Worm (Caenorhabditis elegans) whole organism, early embryonic: ENCODE results near the gene M03A8.3.

Source experiments
- ama-1 ChIP-seq: fragments of 150-350 bp; optimal IDR thresholded peaks from 2 replicates; lab custom pipeline; 2014
- flt-1 ChIP-seq: fragments of 200-800 bp; sonication (Bioruptor generic); IDR thresholded peaks from 2 replicates; pipeline ENCODE4 v1.3.6; 2022; ENCODE audit warnings: missing genetic modification characterization, missing compliant biosample characterization

DNA sequence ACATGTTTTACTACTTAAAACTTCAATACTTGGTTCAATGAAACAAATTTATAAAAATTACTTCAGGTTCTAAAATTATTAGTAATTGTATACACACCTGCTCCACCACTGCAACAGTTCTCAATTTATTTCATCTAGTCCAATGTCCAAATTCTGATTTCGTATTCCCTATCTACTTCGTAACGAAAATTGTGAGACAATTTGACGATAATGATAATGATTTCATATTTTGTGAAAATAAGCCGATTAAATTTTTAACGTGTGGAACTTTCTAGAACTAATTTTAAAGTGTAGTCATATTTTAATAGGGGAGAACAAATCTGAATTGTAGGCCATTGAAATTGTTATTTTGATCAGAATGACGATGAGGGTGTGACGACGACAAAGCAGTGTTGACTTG is 9.4 kb upstream of the M03A8.3 start:
- TF ChIP-seq flt-1 (GFP tag; lab: Robert Waterston, UW) = no peak
- TF ChIP-seq ama-1 (lab: Kevin White, UChicago) = no peak
